Worm (Caenorhabditis elegans): ENCODE results near the gene cyn-16.

DNA sequence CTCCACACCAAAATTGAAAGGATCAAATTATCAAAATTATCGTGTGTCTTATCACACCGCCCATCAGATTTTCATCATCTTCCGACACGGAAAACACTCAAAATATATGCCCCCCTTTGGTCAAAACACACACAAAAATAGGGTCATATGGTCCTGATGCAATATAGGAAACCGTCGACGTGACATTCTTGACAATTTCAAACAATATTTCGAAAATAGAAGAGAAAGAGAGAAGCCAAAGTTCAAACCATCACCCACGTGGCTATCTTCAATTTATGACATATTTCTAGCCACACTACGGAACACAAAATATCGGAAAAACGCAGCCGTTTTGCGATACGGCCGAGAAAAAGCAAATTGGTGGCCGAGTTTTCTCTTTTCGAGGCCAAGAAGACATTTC, 14.1 kb upstream of the cyn-16 start:
- TF ChIP-seq aly-2 (tag; optimal IDR thresholded peaks at IDR 0.05) = no peak
- TF ChIP-seq egl-27 (tag; optimal IDR thresholded peaks at IDR 0.05) = no peak
- no peak for TF ChIP-seq nhr-11 (tag; optimal IDR thresholded peaks at IDR 0.05)
- TF ChIP-seq nhr-23 (tag; optimal IDR thresholded peaks at IDR 0.05) = peak; percentile 59
- TF ChIP-seq lin-15B (tag; optimal IDR thresholded peaks at IDR 0.05) = no peak
- no peak for TF ChIP-seq nhr-28 (tag; optimal IDR thresholded peaks at IDR 0.05)
- TF ChIP-seq skn-1 (tag; optimal IDR thresholded peaks at IDR 0.05) = no peak
- no peak for TF ChIP-seq nhr-77 (tag; optimal IDR thresholded peaks at IDR 0.05)
- TF ChIP-seq lin-39 (tag; optimal IDR thresholded peaks at IDR 0.05) = no peak
- no peak for TF ChIP-seq ceh-82 (tag; optimal IDR thresholded peaks at IDR 0.05)
- no peak for TF ChIP-seq unc-62 (GFP tag; optimal IDR thresholded peaks at IDR 0.05)
